Worm (Caenorhabditis elegans) whole organism, early embryonic: ENCODE measurements around the gene F55G1.1.

Experiments
- B0310.2 ChIP-seq: sonication (generic microtip); optimal IDR thresholded peaks from 2 replicates; lab custom pipeline; 2016; ENCODE audit warnings: mild to moderate bottlenecking, missing genetic modification characterization, missing compliant biosample characterization
- F13C5.2 ChIP-seq: sonication (generic microtip); optimal IDR thresholded peaks from 2 replicates; lab custom pipeline; 2017; ENCODE audit warnings: mild to moderate bottlenecking, missing genetic modification characterization, inconsistent platforms, missing compliant biosample characterization
- aly-1 ChIP-seq: sonication (generic microtip); optimal IDR thresholded peaks from 2 replicates; lab custom pipeline; 2016; ENCODE audit warnings: missing genetic modification characterization, missing compliant biosample characterization
- ama-1 ChIP-seq: fragments of 150-350 bp; optimal IDR thresholded peaks from 2 replicates; lab custom pipeline; 2014
- ceh-36 ChIP-seq: sonication (generic microtip); optimal IDR thresholded peaks from 2 replicates; lab custom pipeline; 2016; ENCODE audit warnings: missing genetic modification characterization, inconsistent platforms, missing compliant biosample characterization
- ets-7 ChIP-seq: sonication (generic microtip); optimal IDR thresholded peaks from 2 replicates; lab custom pipeline; 2016; ENCODE audit warnings: missing genotype, missing genetic modification characterization, missing compliant biosample characterization
- flt-1 ChIP-seq: fragments of 200-800 bp; sonication (Bioruptor generic); IDR thresholded peaks from 2 replicates; pipeline ENCODE4 v1.3.6; 2022; ENCODE audit warnings: missing genetic modification characterization, missing compliant biosample characterization
- hmg-4 ChIP-seq: fragments of 200-800 bp; sonication (Bioruptor generic); optimal IDR thresholded peaks from 2 replicates; lab custom pipeline; 2018; ENCODE audit warnings: mild to moderate bottlenecking, missing genetic modification characterization, missing compliant biosample characterization
- hnd-1 ChIP-seq: sonication (generic microtip); optimal IDR thresholded peaks from 2 replicates; lab custom pipeline; 2016; ENCODE audit warnings: missing genetic modification characterization, missing compliant biosample characterization
- scrt-1 ChIP-seq: fragments of 200-800 bp; sonication (Bioruptor generic); IDR thresholded peaks from 2 replicates; pipeline ENCODE4 v1.3.6; 2022; ENCODE audit warnings: missing genetic modification characterization, missing compliant biosample characterization
- tbx-37 ChIP-seq: fragments of 200-800 bp; sonication (Bioruptor generic); conservative IDR thresholded peaks from 2 replicates; pipeline ENCODE4 v1.3.6; 2022; ENCODE audit warnings: missing genetic modification reagents, missing genetic modification characterization, missing compliant biosample characterization

DNA sequence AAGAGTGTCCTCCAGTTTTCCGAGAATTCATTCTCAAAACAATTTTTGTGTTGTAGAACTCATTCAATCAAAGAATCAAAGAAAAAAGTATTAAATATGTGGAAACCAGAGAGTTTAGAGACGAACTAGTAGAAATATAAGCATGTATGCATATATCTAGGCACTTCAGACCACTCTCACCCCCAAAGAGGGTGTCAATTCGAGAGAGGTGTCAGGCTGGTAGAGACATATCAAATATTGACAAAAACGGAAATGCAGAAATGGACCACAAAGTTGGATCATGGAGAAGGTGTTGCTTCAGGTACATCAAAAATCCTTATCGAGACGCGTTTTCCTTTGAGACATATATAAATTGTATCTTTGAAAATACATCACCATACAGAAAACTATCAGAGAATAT, 32.2 kb downstream of the F55G1.1 start:
- no peak for TF ChIP-seq ama-1 (lab: Kevin White, UChicago)
- TF ChIP-seq ets-7 (tag; lab: Kevin White, UChicago), result no peak
- TF ChIP-seq hmg-4 (GFP tag; lab: Kevin White, UChicago), result no peak
- TF ChIP-seq scrt-1 (GFP tag; lab: Robert Waterston, UW), result no peak
- no peak for TF ChIP-seq F13C5.2 (tag; lab: Kevin White, UChicago)
- no peak for TF ChIP-seq flt-1 (GFP tag; lab: Robert Waterston, UW)
- no peak for TF ChIP-seq ceh-36 (tag; lab: Kevin White, UChicago)
- no peak for TF ChIP-seq hnd-1
- TF ChIP-seq tbx-37, result no peak
- no peak for TF ChIP-seq B0310.2
- TF ChIP-seq aly-1, result no peak
